Fruit fly (Drosophila melanogaster): ENCODE results near the gene TBC1d7.

Gene TBC1d7

dm6 chr3R:24193373-24193879 is 31.9 kb downstream of the TBC1d7 start, which contains the start of the genes SMC6 and CG6204:
SMC6 (minus strand) TSS chr3R:24193423.
CG6204 (plus strand) TSS chr3R:24193832.
- TF ChIP-seq pdm3 (GFP tag; optimal IDR thresholded peaks at IDR 0.05) = peak; percentile 97
- TF ChIP-seq CG8632 (GFP tag; optimal IDR thresholded peaks at IDR 0.05) = peak; percentile 95
- TF ChIP-seq Met (GFP tag; optimal IDR thresholded peaks at IDR 0.05) = peak; percentile 97
- peak; percentile 94 for TF ChIP-seq CG7368 (GFP tag; optimal IDR thresholded peaks at IDR 0.05)
- TF ChIP-seq fd85E (GFP tag; optimal IDR thresholded peaks at IDR 0.05) = peak; percentile 85
- TF ChIP-seq Eip75B (GFP tag; optimal IDR thresholded peaks at IDR 0.05) = peak; percentile 95
- TF ChIP-seq CG6163 (GFP tag; IDR thresholded peaks at IDR 0.05) = peak; percentile 96
- TF ChIP-seq Lpt (GFP tag; optimal IDR thresholded peaks at IDR 0.05) = peak; percentile 93
- TF ChIP-seq fd59A (GFP tag; optimal IDR thresholded peaks at IDR 0.05) = peak; percentile 90
- peak; percentile 74 for TF ChIP-seq fkh (GFP tag; optimal IDR thresholded peaks at IDR 0.05)
- peak; percentile 95 for TF ChIP-seq CG6792 (GFP tag; optimal IDR thresholded peaks at IDR 0.05)
- peak; percentile 97 for TF ChIP-seq Hr4 (GFP tag; optimal IDR thresholded peaks at IDR 0.05)
- peak; percentile 95 for TF ChIP-seq CG32006 (GFP tag; optimal IDR thresholded peaks at IDR 0.05)
- peak; percentile 97 for TF ChIP-seq OdsH (GFP tag; optimal IDR thresholded peaks at IDR 0.05)
- peak; percentile 97 for TF ChIP-seq esn (GFP tag; optimal IDR thresholded peaks at IDR 0.05)
- TF ChIP-seq CG4318 (GFP tag; optimal IDR thresholded peaks at IDR 0.05) = peak; percentile 88
- peak; percentile 86 for TF ChIP-seq CG9139 (GFP tag; optimal IDR thresholded peaks at IDR 0.05)
- TF ChIP-seq CG15336 (GFP tag; IDR thresholded peaks at IDR 0.05) = peak; percentile 94
- TF ChIP-seq Ets21C (GFP tag; optimal IDR thresholded peaks at IDR 0.05) = peak; percentile 95
- TF ChIP-seq CG10631 (GFP tag; optimal IDR thresholded peaks at IDR 0.05) = peak; percentile 95
- peak; percentile 97 for TF ChIP-seq CG31627 (GFP tag; optimal IDR thresholded peaks at IDR 0.05)
- TF ChIP-seq lz (GFP tag; optimal IDR thresholded peaks at IDR 0.05) = peak; percentile 96
- TF ChIP-seq Sox102F (GFP tag; optimal IDR thresholded peaks at IDR 0.05) = peak; percentile 93
- TF ChIP-seq CG10669 (GFP tag; optimal IDR thresholded peaks at IDR 0.05) = peak; percentile 95
- peak; percentile 94 for TF ChIP-seq CG34406 (GFP tag; optimal IDR thresholded peaks at IDR 0.05)
- TF ChIP-seq CG3032 (tag; optimal IDR thresholded peaks at IDR 0.05) = peak; percentile 97
- TF ChIP-seq eg (GFP tag; IDR thresholded peaks at IDR 0.05) = peak; percentile 97
- TF ChIP-seq CG6276 (GFP tag; optimal IDR thresholded peaks at IDR 0.05) = no peak
- peak; percentile 96 for TF ChIP-seq Sox15 (GFP tag; optimal IDR thresholded peaks at IDR 0.05)
- peak; percentile 97 for TF ChIP-seq svp (GFP tag)
- peak; percentile 96 for TF ChIP-seq CG8119 (GFP tag; IDR thresholded peaks at IDR 0.05)
- TF ChIP-seq Eip78C (GFP tag) = peak; percentile 99
- TF ChIP-seq CG6808 (GFP tag; optimal IDR thresholded peaks at IDR 0.05) = peak; percentile 90
- TF ChIP-seq Sox14 (GFP tag; optimal IDR thresholded peaks at IDR 0.05) = peak; percentile 96
- TF ChIP-seq CG11294 (GFP tag; IDR thresholded peaks at IDR 0.05) = peak; percentile 91
- TF ChIP-seq Ets96B (tag; optimal IDR thresholded peaks at IDR 0.05) = peak; percentile 96
- TF ChIP-seq topi (GFP tag; optimal IDR thresholded peaks at IDR 0.05) = peak; percentile 95
- TF ChIP-seq CG6854 (GFP tag; optimal IDR thresholded peaks at IDR 0.05) = peak; percentile 83
- TF ChIP-seq Eip93F (GFP tag; optimal IDR thresholded peaks at IDR 0.05) = peak; percentile 82
- peak; percentile 97 for TF ChIP-seq cyc (GFP tag; optimal IDR thresholded peaks at IDR 0.05)
- peak; percentile 76 for TF ChIP-seq dac (GFP tag; optimal IDR thresholded peaks at IDR 0.05)
- peak; percentile 96 for TF ChIP-seq Hr39 (GFP tag; optimal IDR thresholded peaks at IDR 0.05)
- TF ChIP-seq dsx (GFP tag; optimal IDR thresholded peaks at IDR 0.05; ENCODE audit: poor library complexity, severe bottlenecking) = peak; percentile 93
- TF ChIP-seq Smox (GFP tag; optimal IDR thresholded peaks at IDR 0.05) = peak; percentile 95
- TF ChIP-seq CG1621 (tag; optimal IDR thresholded peaks at IDR 0.05) = peak; percentile 91
- no peak for TF ChIP-seq vri (GFP tag; optimal IDR thresholded peaks at IDR 0.05)
- peak in 1 of 2 experiments; percentile 93 for TF ChIP-seq ss (GFP tag; optimal IDR thresholded peaks at IDR 0.05)
- peak; percentile 97 for TF ChIP-seq CG11762 (GFP tag; optimal IDR thresholded peaks at IDR 0.05; ENCODE audit: insufficient read depth)
- TF ChIP-seq CG3919 (GFP tag; optimal IDR thresholded peaks at IDR 0.05) = peak; percentile 96
- TF ChIP-seq net (GFP tag; optimal IDR thresholded peaks at IDR 0.05) = peak; percentile 90
- TF ChIP-seq salr (GFP tag; optimal IDR thresholded peaks at IDR 0.05) = peak in 1 of 2 experiments; percentile 89
